Fruit fly (Drosophila melanogaster) whole organism, embryonic: ENCODE measurements around the gene CG7728.

ENCODE experiments used
- CG11504 ChIP-seq: fragments of 200-800 bp; sonication (Bioruptor generic); optimal IDR thresholded peaks from 3 replicates; lab custom pipeline; 2019; ENCODE audit warnings: missing biosample characterization, mild to moderate bottlenecking, missing genetic modification characterization, moderate library complexity
- CG9817 ChIP-seq: fragments of 200-800 bp; sonication (Bioruptor generic); optimal IDR thresholded peaks from 2 replicates; lab custom pipeline; 2018; ENCODE audit warnings: missing biosample characterization, mild to moderate bottlenecking, missing genetic modification characterization, moderate library complexity
- abd-A ChIP-seq: fragments of 200-800 bp; sonication (Bioruptor generic); optimal IDR thresholded peaks from 3 replicates; lab custom pipeline; 2019; ENCODE audit warnings: missing biosample characterization, mild to moderate bottlenecking, missing genetic modification characterization, moderate library complexity

DNA sequence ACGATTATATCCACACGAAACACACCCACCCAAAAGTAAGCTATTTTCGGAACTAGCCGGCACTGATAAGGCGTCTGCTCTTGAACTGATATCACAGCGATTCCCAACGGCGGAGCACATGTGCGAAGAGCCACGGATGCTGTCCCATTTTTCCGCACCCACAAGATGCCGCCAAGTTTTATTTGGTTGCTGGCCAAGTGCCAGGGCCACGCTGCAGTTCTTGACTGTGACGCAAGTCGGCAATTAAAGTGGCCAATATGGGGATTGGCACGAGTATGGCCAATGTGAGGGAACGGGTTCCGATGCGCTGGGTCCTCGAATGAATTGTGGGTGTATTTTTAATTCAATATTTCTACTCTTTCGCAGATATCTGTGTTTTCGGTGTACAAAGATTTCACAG is 37.6 kb downstream of the CG7728 start:
- TF ChIP-seq CG11504 (tag; lab: Kevin White, UChicago) (no peak), abd-A (tag; lab: Kevin White, UChicago) (no peak), CG9817 (tag; lab: Kevin White, UChicago) (no peak)
